Fruit fly (Drosophila melanogaster): ENCODE data around the gene Pfdn1.

Gene Pfdn1

dm6 chr2L:6045484-6045883, 23.4 kb upstream of the Pfdn1 start:
- TF ChIP-seq Mio (GFP tag; optimal IDR thresholded peaks at IDR 0.05) (no peak), GATAd (GFP tag; optimal IDR thresholded peaks at IDR 0.05) (no peak), tai (GFP tag; optimal IDR thresholded peaks at IDR 0.05) (no peak), N (GFP tag; optimal IDR thresholded peaks at IDR 0.05) (no peak), ey (GFP tag; optimal IDR thresholded peaks at IDR 0.05) (no peak), OdsH (GFP tag; optimal IDR thresholded peaks at IDR 0.05) (no peak), rgr (GFP tag; optimal IDR thresholded peaks at IDR 0.05) (no peak), CG32264 (GFP tag; optimal IDR thresholded peaks at IDR 0.05) (no peak), Myc (optimal IDR thresholded peaks at IDR 0.05) (no peak), foxo (GFP tag; optimal IDR thresholded peaks at IDR 0.05) (no peak), pan (optimal IDR thresholded peaks at IDR 0.05) (no peak), Sp1 (GFP tag; optimal IDR thresholded peaks at IDR 0.05) (no peak), dsf (GFP tag; optimal IDR thresholded peaks at IDR 0.05; ENCODE audit: borderline replicate concordance) (no peak)

- TF ChIP-seq tai (GFP tag; optimal IDR thresholded peaks at IDR 0.05) (no peak), OdsH (GFP tag; optimal IDR thresholded peaks at IDR 0.05) (peak; percentile 65), usp (GFP tag; optimal IDR thresholded peaks at IDR 0.05) (no peak), Hnf4 (GFP tag; optimal IDR thresholded peaks at IDR 0.05) (no peak), h (GFP tag; optimal IDR thresholded peaks at IDR 0.05) (peak; percentile 76), CrebA (GFP tag; optimal IDR thresholded peaks at IDR 0.05; ENCODE audit: borderline replicate concordance) (no peak), psq (GFP tag; optimal IDR thresholded peaks at IDR 0.05) (peak; percentile 57), N (GFP tag; optimal IDR thresholded peaks at IDR 0.05) (no peak), rgr (GFP tag; optimal IDR thresholded peaks at IDR 0.05) (peak; percentile 68), jim (GFP tag; optimal IDR thresholded peaks at IDR 0.05) (no peak), Sp1 (GFP tag; optimal IDR thresholded peaks at IDR 0.05) (peak; percentile 70), dl (GFP tag; optimal IDR thresholded peaks at IDR 0.05; ENCODE audit: insufficient read depth in 1 of 2, partially characterized antibody in 2 of 2) (no peak), fru (GFP tag; optimal IDR thresholded peaks at IDR 0.05) (peak; percentile 80), Dif (GFP tag; optimal IDR thresholded peaks at IDR 0.05; ENCODE audit: partially characterized antibody) (no peak), lola (GFP tag; optimal IDR thresholded peaks at IDR 0.05) (no peak), CG32264 (GFP tag; optimal IDR thresholded peaks at IDR 0.05) (peak; percentile 52), GATAd (GFP tag; optimal IDR thresholded peaks at IDR 0.05) (no peak), pan (optimal IDR thresholded peaks at IDR 0.05) (no peak), dmrt93B (GFP tag; optimal IDR thresholded peaks at IDR 0.05) (no peak), sv (GFP tag; optimal IDR thresholded peaks at IDR 0.05) (peak; percentile 19), Mio (GFP tag; optimal IDR thresholded peaks at IDR 0.05) (no peak), foxo (GFP tag; optimal IDR thresholded peaks at IDR 0.05) (peak in 1 of 2 experiments; percentile 74), HLH106 (tag; optimal IDR thresholded peaks at IDR 0.05) (peak; percentile 66), br (GFP tag; optimal IDR thresholded peaks at IDR 0.05) (peak; percentile 82), brk (GFP tag; optimal IDR thresholded peaks at IDR 0.05) (no peak), Rel (GFP tag; optimal IDR thresholded peaks at IDR 0.05) (no peak), Rel (tag; optimal IDR thresholded peaks at IDR 0.05) (peak; percentile 88), Hr83 (GFP tag; optimal IDR thresholded peaks at IDR 0.05; ENCODE audit: poor library complexity, severe bottlenecking) (no peak), Dfd (GFP tag; optimal IDR thresholded peaks at IDR 0.05) (no peak), dsf (GFP tag; optimal IDR thresholded peaks at IDR 0.05; ENCODE audit: borderline replicate concordance) (no peak), Myc (optimal IDR thresholded peaks at IDR 0.05) (peak; percentile 83), Vsx2 (GFP tag; optimal IDR thresholded peaks at IDR 0.05; ENCODE audit: partially characterized antibody) (no peak), Jra (GFP tag; optimal IDR thresholded peaks at IDR 0.05) (no peak), CG9705 (GFP tag; optimal IDR thresholded peaks at IDR 0.05) (peak; percentile 54), ey (GFP tag; optimal IDR thresholded peaks at IDR 0.05) (peak; percentile 66), woc (GFP tag; optimal IDR thresholded peaks at IDR 0.05) (peak; percentile 54), Abd-B (GFP tag; optimal IDR thresholded peaks at IDR 0.05) (no peak), sage (GFP tag; optimal IDR thresholded peaks at IDR 0.05) (no peak), Hr78 (GFP tag; optimal IDR thresholded peaks at IDR 0.05) (no peak)
Measured at dm6 chr2L:6045972-6046718, 22.7 kb upstream of the Pfdn1 start, which contains the start of gene Pfas. Pfas (minus strand) TSS chr2L:6046050.
